Worm (Caenorhabditis elegans): ENCODE measurements around the gene swm-1.

swm-1 gene

ce11 chrV:9033267-9033666 is 21.4 kb downstream of the swm-1 start, which contains the start of gene C25E10.4:
Gene C25E10.4, plus strand, starts transcription at chrV:9033567.
- no peak for TF ChIP-seq T22C8.4 (GFP tag; IDR thresholded peaks at IDR 0.05)
- no peak for TF ChIP-seq ztf-29 (GFP tag; IDR thresholded peaks at IDR 0.05)
- no peak for TF ChIP-seq klf-2 (GFP tag; conservative IDR thresholded peaks at IDR 0.05)
- TF ChIP-seq med-1 (GFP tag; optimal IDR thresholded peaks at IDR 0.05; ENCODE audit: insufficient read depth): no peak
- no peak for TF ChIP-seq ztf-23 (GFP tag; IDR thresholded peaks at IDR 0.05)
- TF ChIP-seq flt-1 (GFP tag; IDR thresholded peaks at IDR 0.05): no peak
- TF ChIP-seq cog-1 (tag; optimal IDR thresholded peaks at IDR 0.05): no peak
- no peak for TF ChIP-seq tab-1 (GFP tag; IDR thresholded peaks at IDR 0.05)
- TF ChIP-seq ref-1 (GFP tag; conservative IDR thresholded peaks at IDR 0.05): no peak

DNA sequence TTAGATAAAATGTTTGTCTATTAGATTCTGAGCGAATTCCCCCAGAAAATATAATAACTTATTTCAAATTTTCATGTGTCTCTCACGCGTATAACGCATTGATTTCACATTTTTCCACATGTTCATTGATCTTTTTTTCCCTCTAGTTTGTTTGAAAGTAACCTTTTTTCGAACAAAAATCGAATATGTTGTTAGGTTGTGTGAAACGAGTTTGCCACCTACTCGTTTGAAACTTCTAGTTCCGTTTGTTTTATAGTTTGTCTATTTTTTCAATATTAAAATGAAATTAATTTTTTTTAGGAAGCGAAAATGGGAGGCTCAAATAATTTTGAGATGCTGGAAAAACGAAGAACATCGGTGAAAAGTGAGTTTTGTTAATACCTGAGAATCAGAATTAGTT is 24.4 kb downstream of the swm-1 start, which contains the start of gene C25E10.5:
C25E10.5 (plus strand) TSS at position 301 of the 400 bp plus-strand sequence.
- no peak for TF ChIP-seq flt-1 (GFP tag; IDR thresholded peaks at IDR 0.05)
- no peak for TF ChIP-seq ztf-23 (GFP tag; IDR thresholded peaks at IDR 0.05)
- no peak for TF ChIP-seq klf-2 (GFP tag; conservative IDR thresholded peaks at IDR 0.05)
- TF ChIP-seq tab-1 (GFP tag; IDR thresholded peaks at IDR 0.05): no peak
- TF ChIP-seq T22C8.4 (GFP tag; IDR thresholded peaks at IDR 0.05): no peak
- no peak for TF ChIP-seq med-1 (GFP tag; optimal IDR thresholded peaks at IDR 0.05; ENCODE audit: insufficient read depth)
- TF ChIP-seq cog-1 (tag; optimal IDR thresholded peaks at IDR 0.05): no peak
- no peak for TF ChIP-seq ref-1 (GFP tag; conservative IDR thresholded peaks at IDR 0.05)

DNA sequence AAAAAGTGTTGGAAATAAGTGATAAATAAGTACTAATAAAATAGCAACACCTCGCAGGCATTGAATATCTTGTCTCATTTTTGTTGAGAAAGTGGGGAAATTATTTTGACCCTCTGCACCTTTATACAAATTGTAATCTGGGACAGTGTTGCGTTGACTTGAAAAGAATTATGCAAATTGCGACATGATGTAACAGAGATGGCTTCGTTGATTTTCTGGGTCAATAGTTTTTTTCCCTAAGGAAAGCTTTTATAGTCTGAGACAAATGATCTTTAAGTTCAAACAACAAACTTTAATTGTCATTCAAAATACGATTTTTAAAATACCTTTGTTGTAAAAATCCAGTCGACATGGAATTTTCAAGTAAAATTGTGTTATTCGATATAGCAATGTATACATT is 30.0 kb downstream of the swm-1 start, which contains the start of gene bus-1:
bus-1 (minus strand) TSS at position 101 of the 400 bp plus-strand sequence.
- TF ChIP-seq ztf-29 (GFP tag; IDR thresholded peaks at IDR 0.05): no peak
- no peak for TF ChIP-seq cog-1 (tag; optimal IDR thresholded peaks at IDR 0.05)
- no peak for TF ChIP-seq ztf-23 (GFP tag; IDR thresholded peaks at IDR 0.05)
- TF ChIP-seq flt-1 (GFP tag; IDR thresholded peaks at IDR 0.05): no peak
- TF ChIP-seq klf-2 (GFP tag; conservative IDR thresholded peaks at IDR 0.05): no peak
- no peak for TF ChIP-seq tab-1 (GFP tag; IDR thresholded peaks at IDR 0.05)
- no peak for TF ChIP-seq ref-1 (GFP tag; conservative IDR thresholded peaks at IDR 0.05)
- TF ChIP-seq med-1 (GFP tag; optimal IDR thresholded peaks at IDR 0.05; ENCODE audit: insufficient read depth): no peak
- TF ChIP-seq T22C8.4 (GFP tag; IDR thresholded peaks at IDR 0.05): no peak

DNA sequence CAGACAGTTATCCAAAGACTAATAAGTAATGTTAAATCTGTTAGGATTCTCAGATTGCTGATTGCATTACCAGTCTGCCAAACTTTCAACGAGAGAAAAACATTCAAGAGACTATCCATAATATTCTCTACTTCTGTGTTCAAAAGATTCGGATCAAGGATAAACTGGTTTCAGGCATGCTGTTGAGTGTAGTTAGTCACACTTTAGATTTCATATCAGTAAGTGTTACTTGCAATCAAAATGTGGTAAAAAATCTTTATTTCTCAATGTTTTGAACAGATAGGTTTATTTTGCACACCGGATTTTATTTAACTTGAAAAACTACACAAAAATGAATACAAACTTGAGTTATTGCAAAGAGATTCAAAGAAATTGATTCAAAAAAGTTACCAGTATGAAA is 32.6 kb downstream of the swm-1 start, which contains the start of gene oac-41:
oac-41 (minus strand) TSS at position 101 of the 400 bp plus-strand sequence.
- TF ChIP-seq ref-1 (GFP tag; conservative IDR thresholded peaks at IDR 0.05) (no peak), T22C8.4 (GFP tag; IDR thresholded peaks at IDR 0.05) (no peak), ztf-29 (GFP tag; IDR thresholded peaks at IDR 0.05) (no peak), cog-1 (tag; optimal IDR thresholded peaks at IDR 0.05) (no peak), med-1 (GFP tag; optimal IDR thresholded peaks at IDR 0.05; ENCODE audit: insufficient read depth) (no peak), klf-2 (GFP tag; conservative IDR thresholded peaks at IDR 0.05) (no peak)

DNA sequence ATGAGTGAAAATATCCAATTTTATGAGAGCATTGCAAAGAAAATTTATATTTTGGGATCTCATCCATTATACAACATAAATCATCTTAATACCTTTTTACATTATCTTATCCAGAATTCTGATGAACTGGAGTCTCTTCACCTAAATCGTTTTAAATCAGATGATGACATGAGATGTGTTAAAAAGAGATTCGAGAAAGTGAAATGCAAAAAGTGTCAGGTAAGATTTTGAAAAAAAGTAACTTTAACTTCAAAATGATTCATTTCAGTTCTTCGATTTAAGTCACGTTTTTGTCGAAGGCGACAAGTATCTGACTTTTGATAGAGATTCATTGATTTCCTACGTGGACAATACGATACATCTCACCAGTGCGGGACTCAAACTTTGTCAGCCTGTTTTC is 35.8 kb downstream of the swm-1 start:
- TF ChIP-seq T22C8.4 (GFP tag; IDR thresholded peaks at IDR 0.05) (no peak), tab-1 (GFP tag; IDR thresholded peaks at IDR 0.05) (no peak), ref-1 (GFP tag; conservative IDR thresholded peaks at IDR 0.05) (no peak), ztf-29 (GFP tag; IDR thresholded peaks at IDR 0.05) (no peak), klf-2 (GFP tag; conservative IDR thresholded peaks at IDR 0.05) (no peak), flt-1 (GFP tag; IDR thresholded peaks at IDR 0.05) (no peak), ztf-23 (GFP tag; IDR thresholded peaks at IDR 0.05) (no peak), med-1 (GFP tag; optimal IDR thresholded peaks at IDR 0.05; ENCODE audit: insufficient read depth) (no peak), cog-1 (tag; optimal IDR thresholded peaks at IDR 0.05) (no peak)

- no peak for TF ChIP-seq klf-2 (GFP tag; conservative IDR thresholded peaks at IDR 0.05)
These were observed 38.2 kb downstream of the swm-1 start, which contains the start of gene oac-40 for ce11 chrV:9016479-9016878. Gene oac-40, plus strand, starts transcription at chrV:9016779.

ce11 chrV:9015540-9015939 is 39.1 kb downstream of the swm-1 start, which contains the start of gene srt-18:
Gene srt-18, minus strand, starts transcription at chrV:9015640.
- no peak for TF ChIP-seq cog-1 (tag; optimal IDR thresholded peaks at IDR 0.05)
- TF ChIP-seq tab-1 (GFP tag; IDR thresholded peaks at IDR 0.05): no peak
- TF ChIP-seq med-1 (GFP tag; optimal IDR thresholded peaks at IDR 0.05; ENCODE audit: insufficient read depth): no peak
- TF ChIP-seq flt-1 (GFP tag; IDR thresholded peaks at IDR 0.05): no peak
- no peak for TF ChIP-seq klf-2 (GFP tag; conservative IDR thresholded peaks at IDR 0.05)

DNA sequence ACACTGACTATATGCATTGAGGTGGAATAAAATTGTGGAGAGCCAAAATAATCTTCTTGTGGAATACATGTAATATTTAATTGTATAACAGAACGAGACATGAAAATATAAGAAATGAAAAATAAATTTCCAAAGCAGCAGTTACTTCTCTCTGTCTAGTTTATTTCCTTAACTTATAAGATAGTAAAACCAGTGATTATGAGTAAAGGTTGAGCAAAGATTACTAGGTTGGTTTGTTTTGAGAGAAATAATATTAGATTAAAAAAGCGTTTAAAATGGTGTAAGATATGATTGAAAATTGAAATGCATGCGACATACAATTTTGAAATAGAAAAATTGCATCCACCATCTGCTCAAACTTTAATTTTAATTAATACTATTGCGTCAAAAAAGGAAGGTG is 40.9 kb downstream of the swm-1 start, which contains the start of gene srh-201:
srh-201 (minus strand) TSS at position 101 of the 400 bp plus-strand sequence.
- TF ChIP-seq med-1 (GFP tag; optimal IDR thresholded peaks at IDR 0.05; ENCODE audit: insufficient read depth): no peak
- no peak for TF ChIP-seq cog-1 (tag; optimal IDR thresholded peaks at IDR 0.05)
- TF ChIP-seq ztf-23 (GFP tag; IDR thresholded peaks at IDR 0.05): no peak
- TF ChIP-seq T22C8.4 (GFP tag; IDR thresholded peaks at IDR 0.05): no peak
- no peak for TF ChIP-seq tab-1 (GFP tag; IDR thresholded peaks at IDR 0.05)
- no peak for TF ChIP-seq flt-1 (GFP tag; IDR thresholded peaks at IDR 0.05)
- TF ChIP-seq ztf-29 (GFP tag; IDR thresholded peaks at IDR 0.05): no peak
- no peak for TF ChIP-seq ref-1 (GFP tag; conservative IDR thresholded peaks at IDR 0.05)
- TF ChIP-seq klf-2 (GFP tag; conservative IDR thresholded peaks at IDR 0.05): no peak

DNA sequence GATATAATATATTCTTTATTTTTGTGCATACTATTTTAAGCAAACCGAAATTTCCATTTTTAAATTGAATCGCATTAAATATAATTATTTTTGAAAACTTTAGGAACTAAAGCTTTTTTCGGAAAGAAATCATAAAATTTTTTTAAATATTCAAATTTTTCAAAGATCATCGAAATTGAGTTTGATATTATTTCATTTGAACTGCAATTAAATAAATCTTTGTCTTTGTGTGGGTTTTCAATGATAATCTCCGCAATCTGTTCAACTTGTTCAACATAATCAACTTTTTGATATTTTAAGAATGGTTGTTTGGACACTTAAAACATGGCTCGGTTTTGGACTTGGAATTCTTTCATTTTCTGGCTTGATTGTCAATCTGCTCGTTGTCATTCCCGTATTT is 45.5 kb downstream of the swm-1 start, which contains the start of gene srx-2:
srx-2 (plus strand) TSS at position 301 of the 400 bp plus-strand sequence.
- TF ChIP-seq ztf-29 (GFP tag; IDR thresholded peaks at IDR 0.05): no peak
- no peak for TF ChIP-seq tab-1 (GFP tag; IDR thresholded peaks at IDR 0.05)
- no peak for TF ChIP-seq klf-2 (GFP tag; conservative IDR thresholded peaks at IDR 0.05)
- TF ChIP-seq cog-1 (tag; optimal IDR thresholded peaks at IDR 0.05): no peak
- TF ChIP-seq ztf-23 (GFP tag; IDR thresholded peaks at IDR 0.05): no peak
- no peak for TF ChIP-seq T22C8.4 (GFP tag; IDR thresholded peaks at IDR 0.05)
- no peak for TF ChIP-seq ref-1 (GFP tag; conservative IDR thresholded peaks at IDR 0.05)
- TF ChIP-seq med-1 (GFP tag; optimal IDR thresholded peaks at IDR 0.05; ENCODE audit: insufficient read depth): no peak
- no peak for TF ChIP-seq flt-1 (GFP tag; IDR thresholded peaks at IDR 0.05)

ce11 chrV:9005243-9005642 is 49.4 kb downstream of the swm-1 start, which contains the start of gene srx-3:
Gene srx-3, plus strand, starts transcription at chrV:9005543.
- TF ChIP-seq T22C8.4 (GFP tag; IDR thresholded peaks at IDR 0.05): no peak
- TF ChIP-seq ztf-23 (GFP tag; IDR thresholded peaks at IDR 0.05): no peak
- TF ChIP-seq ref-1 (GFP tag; conservative IDR thresholded peaks at IDR 0.05): no peak
- no peak for TF ChIP-seq tab-1 (GFP tag; IDR thresholded peaks at IDR 0.05)
- no peak for TF ChIP-seq flt-1 (GFP tag; IDR thresholded peaks at IDR 0.05)
- no peak for TF ChIP-seq klf-2 (GFP tag; conservative IDR thresholded peaks at IDR 0.05)
- TF ChIP-seq cog-1 (tag; optimal IDR thresholded peaks at IDR 0.05): no peak
- TF ChIP-seq med-1 (GFP tag; optimal IDR thresholded peaks at IDR 0.05; ENCODE audit: insufficient read depth): no peak

Measured in whole organism, midembryonic.